Worm (Caenorhabditis elegans) whole organism, L1 larva: Measurements from ENCODE around the gene C25F6.8.

Source experiments
- mdl-1 ChIP-seq, 2 experiments: fragments of 150-350 bp; optimal IDR thresholded peaks; 2 replicates each; lab custom pipeline; 2014 to 2017; ENCODE audit warnings: missing biosample characterization in 2 of 2, missing genetic modification characterization in 2 of 2, inconsistent platforms in 1 of 2
- nhr-237 ChIP-seq: fragments of 150-350 bp; optimal IDR thresholded peaks from 2 replicates; lab custom pipeline; 2014; ENCODE audit warnings: missing biosample characterization, missing genetic modification characterization
- unc-30 ChIP-seq: sonication (generic microtip); optimal IDR thresholded peaks from 2 replicates; lab custom pipeline; 2017; ENCODE audit warnings: missing biosample characterization, missing genetic modification characterization

DNA sequence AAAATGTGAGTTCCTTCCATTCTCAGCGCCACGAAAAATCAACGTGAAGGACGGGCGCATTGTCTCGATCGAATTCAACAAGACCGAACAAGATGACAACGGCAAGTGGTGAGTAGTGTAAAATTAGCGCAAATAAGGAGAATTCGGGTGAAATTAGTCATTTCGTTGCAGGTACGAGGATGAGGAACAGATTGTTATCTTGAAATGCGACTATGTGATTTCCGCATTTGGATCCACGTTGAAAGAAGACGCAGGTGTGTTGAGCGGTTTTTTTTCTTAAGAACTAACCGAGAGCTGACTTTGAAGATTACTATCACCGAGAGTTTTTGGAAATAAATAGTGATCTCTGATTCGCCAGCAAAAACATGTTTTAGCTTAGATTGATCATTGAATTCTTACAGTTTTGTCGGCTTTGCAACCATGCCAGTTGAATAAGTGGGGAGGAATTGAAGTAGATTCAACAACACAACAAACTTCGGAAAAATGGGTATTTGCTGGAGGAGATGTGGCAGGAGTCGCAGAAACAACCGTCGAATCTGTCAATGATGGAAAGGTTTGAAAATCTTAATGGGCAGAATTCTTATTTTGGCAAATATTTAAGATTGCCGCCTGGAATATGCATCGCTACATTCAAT lies 22.2 kb downstream of the C25F6.8 start:
- TF ChIP-seq nhr-237 (tag; lab: Kevin White, UChicago), result no peak
- no peak for TF ChIP-seq mdl-1 (tag; optimal IDR thresholded peaks at IDR 0.05; lab: Kevin White, UChicago)
- TF ChIP-seq unc-30 (tag; lab: Kevin White, UChicago), result no peak
